Fruit fly (Drosophila melanogaster) whole organism, embryonic: Measurements from ENCODE around the gene CG9389.

Experiments
- ATbp ChIP-seq: fragments of 200-800 bp; sonication (Bioruptor generic); optimal IDR thresholded peaks from 2 replicates; lab custom pipeline; 2017; ENCODE audit warnings: missing biosample characterization, mild to moderate bottlenecking, missing genetic modification characterization, missing genetic modification reagents
- Adf1 ChIP-seq: fragments of 200-800 bp; sonication (Bioruptor generic); IDR thresholded peaks from 2 replicates; pipeline ENCODE4 v1.3.6; 2022; ENCODE audit warnings: missing biosample characterization, missing genetic modification characterization
- Asciz ChIP-seq: fragments of 200-800 bp; sonication (Bioruptor generic); optimal IDR thresholded peaks from 2 replicates; lab custom pipeline; 2017; ENCODE audit warnings: missing biosample characterization, mild to moderate bottlenecking, missing genetic modification characterization, missing genetic modification reagents
- Atf-2 ChIP-seq: fragments of 200-800 bp; sonication (Bioruptor generic); optimal IDR thresholded peaks from 2 replicates; lab custom pipeline; 2016; ENCODE audit warnings: missing biosample characterization, missing genetic modification characterization
- Atf6 ChIP-seq: fragments of 200-800 bp; sonication (Bioruptor generic); IDR thresholded peaks from 2 replicates; pipeline ENCODE4 v1.3.6; 2022; ENCODE audit warnings: missing biosample characterization, missing genetic modification characterization
- Awh ChIP-seq: fragments of 200-800 bp; sonication (Bioruptor generic); IDR thresholded peaks from 2 replicates; pipeline ENCODE4, ENCODE4 v1.3.6; 2022; ENCODE audit warnings: missing biosample characterization, missing genetic modification characterization
- BEAF-32 ChIP-seq: fragments of 200-800 bp; sonication (Bioruptor generic); optimal IDR thresholded peaks from 3 replicates; lab custom pipeline; 2017; ENCODE audit warnings: missing biosample characterization, missing genetic modification characterization, mild to moderate bottlenecking, moderate library complexity, missing genetic modification reagents
- Blimp-1 ChIP-seq: fragments of 200-800 bp; sonication (Bioruptor generic); optimal IDR thresholded peaks from 3 replicates; lab custom pipeline; 2018; ENCODE audit warnings: missing biosample characterization, missing genetic modification characterization, mild to moderate bottlenecking, moderate library complexity, missing genetic modification reagents
- CG10565 ChIP-seq: fragments of 200-800 bp; sonication (Bioruptor generic); optimal IDR thresholded peaks from 3 replicates; lab custom pipeline; 2016; ENCODE audit warnings: missing biosample characterization, mild to moderate bottlenecking, missing genetic modification characterization
- CG12236 ChIP-seq: fragments of 200-800 bp; sonication (Bioruptor generic); optimal IDR thresholded peaks from 2 replicates; lab custom pipeline; 2016; ENCODE audit warnings: missing biosample characterization, missing genetic modification characterization
- CG14050 ChIP-seq: fragments of 200-800 bp; sonication (Bioruptor generic); IDR thresholded peaks from 3 replicates; pipeline ENCODE4 v1.3.6; 2022; ENCODE audit warnings: missing biosample characterization, missing genetic modification characterization
- CG14710 ChIP-seq: fragments of 200-800 bp; sonication (Bioruptor generic); optimal IDR thresholded peaks from 3 replicates; lab custom pipeline; 2019; ENCODE audit warnings: missing biosample characterization, mild to moderate bottlenecking, missing genetic modification characterization, moderate library complexity
- CG15601 ChIP-seq: fragments of 200-800 bp; sonication (Bioruptor generic); optimal IDR thresholded peaks from 3 replicates; lab custom pipeline; 2019; ENCODE audit warnings: missing biosample characterization, mild to moderate bottlenecking, missing genetic modification characterization, moderate library complexity
- CG1603 ChIP-seq: fragments of 200-800 bp; sonication (Bioruptor generic); optimal IDR thresholded peaks from 2 replicates; lab custom pipeline; 2019; ENCODE audit warnings: missing biosample characterization, mild to moderate bottlenecking, missing genetic modification characterization, moderate library complexity
- CG16863 ChIP-seq: fragments of 200-800 bp; sonication (Bioruptor generic); optimal IDR thresholded peaks from 3 replicates; lab custom pipeline; 2016; ENCODE audit warnings: missing biosample characterization, missing genetic modification characterization
- CG17359 ChIP-seq: fragments of 200-800 bp; sonication (Bioruptor generic); optimal IDR thresholded peaks from 3 replicates; lab custom pipeline; 2018; ENCODE audit warnings: missing biosample characterization, mild to moderate bottlenecking, missing genetic modification characterization, moderate library complexity
- CG17385 ChIP-seq: fragments of 200-800 bp; sonication (Bioruptor generic); optimal IDR thresholded peaks from 3 replicates; lab custom pipeline; 2018; ENCODE audit warnings: missing biosample characterization, mild to moderate bottlenecking, missing genetic modification characterization
- CG17829 ChIP-seq: fragments of 200-800 bp; optimal IDR thresholded peaks from 2 replicates; lab custom pipeline; 2019; ENCODE audit warnings: missing biosample characterization, mild to moderate bottlenecking, missing genetic modification characterization, moderate library complexity
- CG32772 ChIP-seq: fragments of 200-800 bp; sonication (Bioruptor generic); IDR thresholded peaks from 2 replicates; pipeline ENCODE4 v1.3.6; 2022; ENCODE audit warnings: missing biosample characterization, missing genetic modification characterization
- CG3407 ChIP-seq: fragments of 200-800 bp; sonication (Bioruptor generic); optimal IDR thresholded peaks from 2 replicates; lab custom pipeline; 2018; ENCODE audit warnings: missing biosample characterization, mild to moderate bottlenecking, missing genetic modification characterization
- CG34422 ChIP-seq: fragments of 200-800 bp; sonication (Bioruptor generic); IDR thresholded peaks from 3 replicates; pipeline ENCODE4 v1.3.6; 2022; ENCODE audit warnings: missing biosample characterization, missing genetic modification characterization
- CG4707 ChIP-seq: fragments of 200-800 bp; sonication (Bioruptor generic); optimal IDR thresholded peaks from 2 replicates; lab custom pipeline; 2018; ENCODE audit warnings: missing biosample characterization, mild to moderate bottlenecking, missing genetic modification characterization, moderate library complexity
- CG4730 ChIP-seq: fragments of 200-800 bp; sonication (Bioruptor generic); IDR thresholded peaks from 2 replicates; pipeline ENCODE4 v1.3.6; 2022; ENCODE audit warnings: missing biosample characterization, missing genetic modification characterization
- CG5180 ChIP-seq: fragments of 200-800 bp; sonication (Bioruptor generic); optimal IDR thresholded peaks from 3 replicates; lab custom pipeline; 2017; ENCODE audit warnings: missing biosample characterization, missing genetic modification characterization, mild to moderate bottlenecking, moderate library complexity, missing genetic modification reagents
- CG6654 ChIP-seq: fragments of 200-800 bp; sonication (Bioruptor generic); optimal IDR thresholded peaks from 2 replicates; lab custom pipeline; 2017; ENCODE audit warnings: missing biosample characterization, mild to moderate bottlenecking, missing genetic modification characterization
- CG6689 ChIP-seq: fragments of 200-800 bp; sonication (Bioruptor generic); IDR thresholded peaks from 2 replicates; pipeline ENCODE4 v1.3.6; 2022; ENCODE audit warnings: missing biosample characterization, missing genetic modification characterization
- Elba2 ChIP-seq: fragments of 200-800 bp; sonication (Bioruptor generic); optimal IDR thresholded peaks from 3 replicates; lab custom pipeline; 2016; ENCODE audit warnings: missing biosample characterization, missing genetic modification characterization
- H15 ChIP-seq: fragments of 200-800 bp; sonication (Bioruptor generic); IDR thresholded peaks from 3 replicates; pipeline ENCODE4 v1.3.6; 2022; ENCODE audit warnings: missing biosample characterization, missing genetic modification characterization
- Hr3 ChIP-seq: fragments of 200-800 bp; sonication (Bioruptor generic); optimal IDR thresholded peaks from 3 replicates; lab custom pipeline; 2016; ENCODE audit warnings: missing biosample characterization, missing genetic modification characterization
- MBD-R2 ChIP-seq: fragments of 200-800 bp; sonication (Bioruptor generic); IDR thresholded peaks from 2 replicates; pipeline ENCODE4 v1.3.6; 2022; ENCODE audit warnings: missing biosample characterization, missing genetic modification characterization
- Oaz ChIP-seq: fragments of 200-800 bp; sonication (Bioruptor generic); IDR thresholded peaks from 2 replicates; pipeline ENCODE4 v1.3.6; 2022; ENCODE audit warnings: missing biosample characterization, missing genetic modification characterization
- Opbp ChIP-seq: fragments of 200-800 bp; sonication (Bioruptor generic); IDR thresholded peaks from 3 replicates; pipeline ENCODE4 v1.3.6; 2022; ENCODE audit warnings: missing biosample characterization, missing genetic modification characterization; ENCODE audit not compliant: partially characterized antibody
- Pdp1 ChIP-seq, 2 experiments: fragments of 200-800 bp; sonication (Bioruptor generic); optimal IDR thresholded peaks; 3 replicates each; lab custom pipeline; 2016; ENCODE audit warnings: missing biosample characterization in 2 of 2, missing genetic modification characterization in 2 of 2, mild to moderate bottlenecking in 1 of 2, moderate library complexity in 1 of 2
- Ravus ChIP-seq: fragments of 200-800 bp; sonication (Bioruptor generic); IDR thresholded peaks from 2 replicates; pipeline ENCODE4 v1.3.6; 2022; ENCODE audit warnings: missing biosample characterization, missing genetic modification characterization
- Sox102F ChIP-seq: fragments of 200-800 bp; sonication (Bioruptor generic); optimal IDR thresholded peaks from 2 replicates; lab custom pipeline; 2018; ENCODE audit warnings: missing biosample characterization, mild to moderate bottlenecking, missing genetic modification characterization, moderate library complexity
- Xrp1 ChIP-seq: fragments of 200-800 bp; sonication (Bioruptor generic); IDR thresholded peaks from 2 replicates; pipeline ENCODE4 v1.3.6; 2022; ENCODE audit warnings: missing biosample characterization, missing genetic modification characterization
- bsh ChIP-seq, 2 experiments: fragments of 200-800 bp; sonication (Bioruptor generic); optimal IDR thresholded peaks; 2 replicates each; lab custom pipeline; 2017 to 2018; ENCODE audit warnings: mild to moderate bottlenecking in 2 of 2, missing biosample characterization in 2 of 2, missing genetic modification characterization in 2 of 2, moderate library complexity in 1 of 2
- dimm ChIP-seq: fragments of 200-800 bp; sonication (Bioruptor generic); IDR thresholded peaks from 2 replicates; pipeline ENCODE4 v1.3.6; 2022; ENCODE audit warnings: missing biosample characterization, missing genetic modification characterization
- fd64A ChIP-seq: fragments of 200-800 bp; sonication (Bioruptor generic); optimal IDR thresholded peaks from 3 replicates; lab custom pipeline; 2018; ENCODE audit warnings: missing biosample characterization, mild to moderate bottlenecking, missing genetic modification characterization
- fd96Cb ChIP-seq: fragments of 200-800 bp; sonication (Bioruptor generic); optimal IDR thresholded peaks from 2 replicates; lab custom pipeline; 2018; ENCODE audit warnings: missing biosample characterization, mild to moderate bottlenecking, missing genetic modification characterization, moderate library complexity
- fru ChIP-seq: fragments of >200 bp; optimal IDR thresholded peaks from 2 replicates; lab custom pipeline; 2017
- gem ChIP-seq: fragments of 200-800 bp; sonication (Bioruptor generic); optimal IDR thresholded peaks from 2 replicates; lab custom pipeline; 2019; ENCODE audit warnings: missing biosample characterization, mild to moderate bottlenecking, missing genetic modification characterization, moderate library complexity
- gt ChIP-seq: fragments of 200-800 bp; sonication (Bioruptor generic); IDR thresholded peaks from 2 replicates; pipeline ENCODE4 v1.3.6; 2022; ENCODE audit warnings: missing biosample characterization, missing genetic modification characterization
- lbe ChIP-seq: fragments of 200-800 bp; sonication (Bioruptor generic); optimal IDR thresholded peaks from 2 replicates; lab custom pipeline; 2016; ENCODE audit warnings: missing biosample characterization, mild to moderate bottlenecking, missing genetic modification characterization
- lola ChIP-seq, 3 experiments: fragments of >200 bp in 2 of 3; fragments of 200-800 bp in 1 of 3; sonication (Bioruptor generic) in 1 of 3; optimal IDR thresholded peaks; 2 replicates each; lab custom pipeline; 2017 to 2019; ENCODE audit warnings: missing biosample characterization in 3 of 3, missing genetic modification characterization in 3 of 3, mild to moderate bottlenecking in 1 of 3, moderate library complexity in 1 of 3
- nom ChIP-seq: fragments of 200-800 bp; sonication (Bioruptor generic); optimal IDR thresholded peaks from 2 replicates; lab custom pipeline; 2017; ENCODE audit warnings: missing biosample characterization, missing genetic modification characterization, mild to moderate bottlenecking, moderate library complexity, missing genetic modification reagents
- row ChIP-seq: fragments of 200-800 bp; sonication (Bioruptor generic); IDR thresholded peaks from 3 replicates; pipeline ENCODE4 v1.3.6; 2022; ENCODE audit warnings: missing biosample characterization, missing genetic modification characterization
- slbo ChIP-seq: fragments of 200-800 bp; sonication (Bioruptor generic); IDR thresholded peaks from 2 replicates; pipeline ENCODE4 v1.3.6; 2022; ENCODE audit warnings: missing biosample characterization, missing genetic modification characterization
- tup ChIP-seq: fragments of 200-800 bp; sonication (Bioruptor generic); optimal IDR thresholded peaks from 2 replicates; lab custom pipeline; 2016; ENCODE audit warnings: missing biosample characterization, mild to moderate bottlenecking, missing genetic modification characterization, moderate library complexity
- wor ChIP-seq: fragments of 200-800 bp; sonication (Bioruptor generic); IDR thresholded peaks from 2 replicates; pipeline ENCODE4 v1.3.6; 2022; ENCODE audit warnings: missing biosample characterization, missing genetic modification characterization

The CG9389 gene

DNA sequence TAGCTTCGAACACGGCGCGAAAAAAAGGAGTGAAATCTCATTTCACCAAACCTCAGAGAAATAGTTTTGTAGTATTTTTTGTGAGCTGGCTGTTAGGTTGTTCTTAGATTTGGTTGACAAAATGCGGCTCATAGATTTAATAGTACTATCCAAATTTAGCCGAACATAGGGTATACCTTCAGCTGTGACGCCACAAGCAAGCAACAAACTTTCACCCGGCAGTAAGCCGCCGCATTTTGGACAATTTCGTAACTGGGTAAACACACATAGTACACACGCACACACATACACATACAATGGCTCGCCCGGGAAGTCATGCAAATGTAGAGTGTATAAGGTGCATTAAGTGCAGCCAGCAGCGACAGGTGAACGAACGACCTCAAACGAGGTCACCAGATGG is 11.1 kb downstream of the CG9389 start (continued):
- TF ChIP-seq bsh (GFP tag; optimal IDR thresholded peaks at IDR 0.05; lab: Kevin White, UChicago) (peak in 1 of 2 experiments; percentile 29), Elba2 (GFP tag; lab: Kevin White, UChicago) (no peak), CG12236 (GFP tag; lab: Kevin White, UChicago) (no peak), CG14710 (tag; lab: Kevin White, UChicago) (peak; percentile 4), H15 (GFP tag; lab: Robert Waterston, UW) (0 out of 3 replicates have a peak, but pooled peaks have one; percentile 7), Xrp1 (GFP tag; lab: Robert Waterston, UW) (0 out of 2 replicates have a peak, but pooled peaks have one; percentile 6), CG17385 (GFP tag; lab: Kevin White, UChicago) (no peak), CG4707 (GFP tag; lab: Kevin White, UChicago) (peak; percentile 21), dimm (GFP tag; lab: Robert Waterston, UW) (no peak), Atf-2 (GFP tag; lab: Kevin White, UChicago) (no peak), Oaz (GFP tag; lab: Robert Waterston, UW) (no peak), CG6654 (peak; percentile 9), Hr3 (GFP tag; lab: Kevin White, UChicago) (no peak), BEAF-32 (GFP tag; lab: Kevin White, UChicago) (no peak), ATbp (peak; percentile 68), CG10565 (GFP tag; lab: Kevin White, UChicago) (no peak), fd96Cb (tag; lab: Kevin White, UChicago) (peak; percentile 14), slbo (GFP tag; lab: Robert Waterston, UW) (no peak), CG6689 (GFP tag; lab: Robert Waterston, UW) (peak; percentile 36; the same call in 1 of the 2 replicates), Opbp (no peak), CG5180 (GFP tag; lab: Kevin White, UChicago) (peak; percentile 24), CG14050 (no peak), CG3407 (GFP tag; lab: Kevin White, UChicago) (peak; percentile 26), CG17829 (tag; lab: Kevin White, UChicago) (no peak), Sox102F (GFP tag; lab: Kevin White, UChicago) (peak; percentile 65), Adf1 (GFP tag; lab: Robert Waterston, UW) (no peak), CG34422 (GFP tag; lab: Robert Waterston, UW) (no peak), CG16863 (GFP tag; lab: Kevin White, UChicago) (no peak), gem (peak; percentile 38), lola (GFP tag; optimal IDR thresholded peaks at IDR 0.05; lab: Kevin White, UChicago) (no peak), wor (GFP tag; lab: Robert Waterston, UW) (0 out of 2 replicates have a peak, but pooled peaks have one; percentile 14), row (peak; percentile 35; the same call in 1 of the 3 replicates), CG15601 (tag; lab: Kevin White, UChicago) (peak; percentile 23), Atf6 (no peak), MBD-R2 (no peak), gt (GFP tag; lab: Robert Waterston, UW) (no peak), tup (GFP tag; lab: Kevin White, UChicago) (no peak), Blimp-1 (GFP tag; lab: Kevin White, UChicago) (peak; percentile 77), CG4730 (GFP tag; lab: Robert Waterston, UW) (0 out of 2 replicates have a peak, but pooled peaks have one; percentile 8), Asciz (peak; percentile 40), nom (GFP tag; lab: Kevin White, UChicago) (no peak), Pdp1 (GFP tag; optimal IDR thresholded peaks at IDR 0.05; lab: Kevin White, UChicago) (peak in 1 of 2 experiments; percentile 38), Ravus (GFP tag; lab: Robert Waterston, UW) (no peak), CG32772 (GFP tag; lab: Robert Waterston, UW) (peak; percentile 13; the same call in 1 of the 2 replicates), Awh (GFP tag; lab: Robert Waterston, UW) (0 out of 2 replicates have a peak, but pooled peaks have one; percentile 45), CG17359 (tag; lab: Kevin White, UChicago) (peak; percentile 43), lbe (GFP tag; lab: Kevin White, UChicago) (no peak), CG1603 (tag; lab: Kevin White, UChicago) (peak; percentile 57), fd64A (GFP tag; lab: Kevin White, UChicago) (peak; percentile 37), fru (lab: Kevin White, UChicago) (no peak)
